Fruit fly (Drosophila melanogaster) Kc167 (cell line): Measurements from ENCODE around the gene CG5776.

Source experiments
- Myc ChIP-seq: fragments of >200 bp; optimal IDR thresholded peaks from 2 replicates; lab custom pipeline; 2017; ENCODE audit warnings: missing external identifiers
- Sin3A ChIP-seq: fragments of >200 bp; optimal IDR thresholded peaks from 2 replicates; lab custom pipeline; 2018; ENCODE audit warnings: missing external identifiers
- h ChIP-seq: fragments of >200 bp; optimal IDR thresholded peaks from 3 replicates; lab custom pipeline; 2018; ENCODE audit warnings: missing external identifiers
- insv ChIP-seq: fragments of >200 bp; optimal IDR thresholded peaks from 3 replicates; lab custom pipeline; 2018; ENCODE audit warnings: missing external identifiers
- psq ChIP-seq: fragments of >200 bp; optimal IDR thresholded peaks from 2 replicates; lab custom pipeline; 2017; ENCODE audit warnings: missing external identifiers
- ttk ChIP-seq: sonication (Bioruptor generic); optimal IDR thresholded peaks from 2 replicates; lab custom pipeline; 2017; ENCODE audit warnings: missing external identifiers

Gene CG5776

dm6 chr2L:12705376-12705775 is 1.1 kb upstream of the CG5776 start:
- TF ChIP-seq psq (lab: Kevin White, UChicago) (no peak), insv (lab: Kevin White, UChicago) (no peak), h (lab: Kevin White, UChicago) (no peak)

dm6 chr2L:12701498-12701897 is 2.8 kb downstream of the CG5776 start:
- TF ChIP-seq ttk (no peak), Sin3A (no peak), Myc (lab: Kevin White, UChicago) (no peak), insv (lab: Kevin White, UChicago) (no peak), h (lab: Kevin White, UChicago) (no peak), psq (lab: Kevin White, UChicago) (no peak)

- TF ChIP-seq h (lab: Kevin White, UChicago): no peak
- no peak for TF ChIP-seq Myc (lab: Kevin White, UChicago)
- TF ChIP-seq Sin3A: no peak
- no peak for TF ChIP-seq ttk
Observed at dm6 chr2L:12700381-12700963, 3.8 kb downstream of the CG5776 start, which contains the start of gene CG17036. CG17036 (minus strand) TSS chr2L:12700746.

- no peak for TF ChIP-seq insv (lab: Kevin White, UChicago)
- no peak for TF ChIP-seq h (lab: Kevin White, UChicago)
- no peak for TF ChIP-seq Sin3A
- TF ChIP-seq Myc (lab: Kevin White, UChicago): no peak
- TF ChIP-seq psq (lab: Kevin White, UChicago): no peak
- no peak for TF ChIP-seq ttk
Observed at dm6 chr2L:12697223-12697622, 7.0 kb downstream of the CG5776 start, which contains the start of gene CG5781. CG5781 (minus strand) TSS chr2L:12697323.

dm6 chr2L:12694823-12695420 is 9.3 kb downstream of the CG5776 start, which contains the start of the genes IFT43 and PICK1:
IFT43 (minus strand) TSS chr2L:12694988.
PICK1 (plus strand) TSS chr2L:12695033.
- TF ChIP-seq ttk (no peak), Myc (lab: Kevin White, UChicago) (no peak)

dm6 chr2L:12692343-12693079 is 11.7 kb downstream of the CG5776 start, which contains the start of the genes CCT4 and CG6153:
CCT4 (minus strand) TSS chr2L:12692934.
CG6153 (plus strand) TSS chr2L:12692993.
- TF ChIP-seq ttk (no peak), insv (lab: Kevin White, UChicago) (no peak), Myc (lab: Kevin White, UChicago) (no peak), psq (lab: Kevin White, UChicago) (no peak), Sin3A (no peak), h (lab: Kevin White, UChicago) (no peak)

dm6 chr2L:12689281-12689765 is 14.9 kb downstream of the CG5776 start:
- no peak for TF ChIP-seq psq (lab: Kevin White, UChicago)
- no peak for TF ChIP-seq ttk
- no peak for TF ChIP-seq Myc (lab: Kevin White, UChicago)
- no peak for TF ChIP-seq h (lab: Kevin White, UChicago)
- no peak for TF ChIP-seq insv (lab: Kevin White, UChicago)
- TF ChIP-seq Sin3A: no peak

- TF ChIP-seq h (lab: Kevin White, UChicago): no peak
- no peak for TF ChIP-seq Myc (lab: Kevin White, UChicago)
- TF ChIP-seq ttk: no peak
- TF ChIP-seq psq (lab: Kevin White, UChicago): no peak
- TF ChIP-seq insv (lab: Kevin White, UChicago): no peak
- no peak for TF ChIP-seq Sin3A
Observed at dm6 chr2L:12686811-12687210, 17.4 kb downstream of the CG5776 start.

dm6 chr2L:12681603-12682368 is 22.5 kb downstream of the CG5776 start:
- TF ChIP-seq Sin3A (no peak), psq (lab: Kevin White, UChicago) (no peak), ttk (no peak), Myc (lab: Kevin White, UChicago) (no peak), insv (lab: Kevin White, UChicago) (no peak), h (lab: Kevin White, UChicago) (no peak)

- no peak for TF ChIP-seq Myc (lab: Kevin White, UChicago)
- TF ChIP-seq insv (lab: Kevin White, UChicago): no peak
- no peak for TF ChIP-seq Sin3A
Observed at dm6 chr2L:12679310-12679709, 24.9 kb downstream of the CG5776 start.

dm6 chr2L:12678286-12678685 is 26.0 kb downstream of the CG5776 start:
- TF ChIP-seq Myc (lab: Kevin White, UChicago) (no peak), h (lab: Kevin White, UChicago) (no peak), insv (lab: Kevin White, UChicago) (no peak), psq (lab: Kevin White, UChicago) (no peak), ttk (no peak), Sin3A (no peak)

- TF ChIP-seq Myc (lab: Kevin White, UChicago) (no peak), ttk (no peak), psq (lab: Kevin White, UChicago) (no peak), insv (lab: Kevin White, UChicago) (no peak), Sin3A (no peak), h (lab: Kevin White, UChicago) (no peak)
Observed at dm6 chr2L:12674365-12674764, 29.9 kb downstream of the CG5776 start.
